Worm (Caenorhabditis elegans): ENCODE data around the gene ipla-1.

- no peak for TF ChIP-seq nhr-28 (tag; optimal IDR thresholded peaks at IDR 0.05)
- no peak for TF ChIP-seq nhr-25 (tag; optimal IDR thresholded peaks at IDR 0.05; ENCODE audit: borderline replicate concordance, insufficient read depth)
- no peak for TF ChIP-seq dmd-8 (GFP tag; IDR thresholded peaks at IDR 0.05)
- TF ChIP-seq attf-4 (tag; optimal IDR thresholded peaks at IDR 0.05): no peak
- TF ChIP-seq unc-62 (GFP tag; optimal IDR thresholded peaks at IDR 0.05 in 1 of 2): no peak
- TF ChIP-seq unc-62 (tag; optimal IDR thresholded peaks at IDR 0.05): no peak
- TF ChIP-seq zag-1 (tag; optimal IDR thresholded peaks at IDR 0.05): no peak
- TF ChIP-seq fos-1 (tag; optimal IDR thresholded peaks at IDR 0.05): no peak
- TF ChIP-seq lsy-2 (tag; optimal IDR thresholded peaks at IDR 0.05): no peak
These were observed 16.8 kb upstream of the ipla-1 start, which contains the start of gene clec-137 for ce11 chrII:4617990-4618389.
